Fruit fly (Drosophila melanogaster): ENCODE data around the gene Aldh7A1.

dm6 chr3L:19236060-19236459, 32.7 kb downstream of the Aldh7A1 start, which contains the start of gene CG33647:
- TF ChIP-seq sage (GFP tag; optimal IDR thresholded peaks at IDR 0.05) = no peak
- no peak for TF ChIP-seq Sp1 (GFP tag; optimal IDR thresholded peaks at IDR 0.05)

Measured in whole organism, wandering third instar larva.